Worm (Caenorhabditis elegans): Measurements from ENCODE around the gene hlh-26.
A peak's percentile ranks its signal among the peaks of the same experiment; 100 is the strongest.

hlh-26 gene

DNA sequence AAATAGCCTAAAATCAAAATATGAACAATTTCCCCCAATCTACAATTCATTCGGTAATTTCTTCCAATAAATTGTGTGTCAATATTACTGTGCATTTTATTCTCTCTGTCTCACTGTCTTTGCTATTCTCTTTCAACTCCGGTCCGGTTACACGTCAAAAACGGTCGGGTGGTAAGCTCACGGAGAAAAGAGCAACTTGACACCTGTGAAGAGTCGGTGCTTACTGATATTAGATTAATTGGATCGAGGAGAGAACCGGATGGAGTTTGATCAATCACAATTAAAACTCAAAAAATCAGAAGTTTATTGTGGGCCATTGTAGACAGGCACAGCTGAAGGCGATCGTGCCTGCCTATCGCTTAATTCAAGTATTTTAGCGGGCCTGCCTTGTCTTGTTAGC, 41.4 kb upstream of the hlh-26 start:
- TF ChIP-seq ZK546.5 (tag; optimal IDR thresholded peaks at IDR 0.05) (no peak), sma-3 (GFP tag; optimal IDR thresholded peaks at IDR 0.05) (peak; percentile 2), crh-2 (tag; optimal IDR thresholded peaks at IDR 0.05) (peak; percentile 10), ama-1 (optimal IDR thresholded peaks at IDR 0.05) (peak; percentile 6), nhr-237 (tag; optimal IDR thresholded peaks at IDR 0.05) (no peak), nhr-21 (tag; optimal IDR thresholded peaks at IDR 0.05) (peak; percentile 50)

DNA sequence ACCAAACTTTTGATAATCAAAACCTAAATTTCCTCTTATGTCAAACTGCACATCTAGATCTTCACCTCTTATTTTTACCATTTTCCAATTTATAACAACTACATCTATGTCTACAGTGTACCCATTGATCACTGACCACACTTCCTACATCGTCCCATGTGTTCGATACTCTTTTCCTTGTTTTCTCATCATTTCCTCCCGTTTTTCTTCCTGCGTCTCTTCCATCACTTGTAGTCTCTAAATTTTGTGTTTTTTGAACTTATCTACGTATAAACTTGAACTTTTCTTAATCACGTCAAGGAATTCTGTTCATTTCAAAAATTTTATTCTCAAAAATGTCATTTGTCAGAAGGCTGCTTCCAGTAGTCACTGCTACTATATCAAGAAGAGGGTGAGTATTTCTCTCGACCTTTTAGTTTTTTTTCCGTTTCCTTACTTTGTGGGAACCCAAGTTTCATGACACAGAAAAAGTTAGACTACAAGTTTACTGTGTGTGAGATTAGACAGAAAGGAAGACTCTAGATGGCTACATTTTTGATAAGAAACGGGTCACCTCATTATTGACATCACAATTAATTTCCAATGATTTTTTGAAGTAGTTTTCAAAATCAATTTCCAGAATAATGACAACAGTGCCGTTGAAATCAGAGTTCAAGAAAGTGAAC, 38.7 kb upstream of the hlh-26 start:
- TF ChIP-seq crh-2 (tag; optimal IDR thresholded peaks at IDR 0.05): peak; percentile 67
- TF ChIP-seq lsy-2 (tag; optimal IDR thresholded peaks at IDR 0.05): peak in 1 of 2 experiments; percentile 59
- no peak for TF ChIP-seq ztf-4 (tag; optimal IDR thresholded peaks at IDR 0.05)
- no peak for TF ChIP-seq nhr-237 (tag; optimal IDR thresholded peaks at IDR 0.05)
- TF ChIP-seq ceh-82 (tag; optimal IDR thresholded peaks at IDR 0.05): no peak
- TF ChIP-seq C34F6.9 (tag; optimal IDR thresholded peaks at IDR 0.05): peak; percentile 24
- no peak for TF ChIP-seq snpc-4 (tag; optimal IDR thresholded peaks at IDR 0.05)
- no peak for TF ChIP-seq nhr-12 (tag; optimal IDR thresholded peaks at IDR 0.05)
- peak; percentile 47 for TF ChIP-seq nhr-129 (tag; optimal IDR thresholded peaks at IDR 0.05)
- peak; percentile 69 for TF ChIP-seq sma-3 (GFP tag; optimal IDR thresholded peaks at IDR 0.05)
- TF ChIP-seq sma-9 (GFP tag; optimal IDR thresholded peaks at IDR 0.05): peak; percentile 85
- TF ChIP-seq sma-9 (tag; optimal IDR thresholded peaks at IDR 0.05): no peak
- TF ChIP-seq nhr-25 (tag; optimal IDR thresholded peaks at IDR 0.05): peak; percentile 61
- peak; percentile 61 for TF ChIP-seq F13H6.1 (tag; optimal IDR thresholded peaks at IDR 0.05)
- TF ChIP-seq nhr-21 (tag; optimal IDR thresholded peaks at IDR 0.05): peak; percentile 83
- TF ChIP-seq nhr-10 (tag; optimal IDR thresholded peaks at IDR 0.05): peak; percentile 77
- TF ChIP-seq dmd-4 (tag; optimal IDR thresholded peaks at IDR 0.05): no peak
- TF ChIP-seq nhr-77 (tag; optimal IDR thresholded peaks at IDR 0.05): no peak
- no peak for TF ChIP-seq ZK546.5 (tag; optimal IDR thresholded peaks at IDR 0.05)
- TF ChIP-seq skn-1 (tag; optimal IDR thresholded peaks at IDR 0.05): peak; percentile 79

DNA sequence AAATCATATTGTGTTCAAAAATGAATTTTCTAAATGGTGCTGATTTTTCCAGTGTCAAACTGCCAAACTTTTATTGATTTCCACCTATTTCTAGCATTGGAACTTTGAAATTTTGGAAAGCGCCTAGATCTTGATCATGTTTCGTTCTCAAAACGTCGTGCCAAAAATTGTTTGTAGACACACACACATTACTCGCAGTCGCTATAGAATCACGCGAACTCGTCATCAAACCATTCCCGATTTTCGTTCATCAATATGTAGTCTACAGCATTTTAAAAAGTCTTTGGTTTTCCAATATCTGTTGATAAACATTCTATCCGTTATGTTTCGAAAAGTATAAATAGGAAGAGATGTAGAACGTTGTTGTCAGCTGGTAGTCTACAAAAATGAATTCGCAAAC, 36.7 kb upstream of the hlh-26 start, which contains the start of the genes C17C3.1 and C17C3.15:
TSS of gene C17C3.1 (plus strand) at position 301 of the 400 bp plus-strand sequence.
TSS of gene C17C3.15 (plus strand) at position 383 of the 400 bp plus-strand sequence.
- TF ChIP-seq nhr-6 (tag; optimal IDR thresholded peaks at IDR 0.05) (no peak), sma-9 (GFP tag; optimal IDR thresholded peaks at IDR 0.05) (peak; percentile 5), sma-9 (tag; optimal IDR thresholded peaks at IDR 0.05) (no peak), C34F6.9 (tag; optimal IDR thresholded peaks at IDR 0.05) (no peak)

DNA sequence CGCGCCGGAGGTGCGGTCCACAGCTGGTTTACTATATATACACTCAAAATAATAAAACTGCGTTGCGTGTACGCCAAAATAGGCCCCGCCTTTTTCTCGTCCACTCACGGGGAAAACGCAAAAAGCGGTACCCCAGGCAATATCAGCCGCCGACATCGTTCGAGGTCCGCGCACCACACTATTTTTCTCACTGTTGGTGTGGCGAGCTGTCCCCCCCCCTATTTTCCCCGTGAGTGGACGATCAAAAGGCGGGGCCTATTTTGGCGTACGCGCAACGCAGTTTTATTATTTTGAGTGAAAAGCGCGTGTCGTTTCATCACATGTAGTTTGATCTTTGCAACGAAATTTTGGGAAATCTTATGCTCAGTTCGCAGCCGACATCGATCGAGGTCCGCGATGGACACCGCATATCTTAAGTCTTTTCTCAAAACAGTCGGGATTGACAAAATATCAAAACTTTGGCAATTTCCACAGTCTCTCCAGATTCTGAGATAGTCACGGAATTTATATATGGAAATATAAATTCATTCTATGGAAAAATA, 31.6 kb upstream of the hlh-26 start:
- TF ChIP-seq nhr-10 (tag; optimal IDR thresholded peaks at IDR 0.05) (no peak), nhr-6 (tag; optimal IDR thresholded peaks at IDR 0.05) (no peak), nhr-23 (tag; optimal IDR thresholded peaks at IDR 0.05) (no peak), elt-3 (tag; optimal IDR thresholded peaks at IDR 0.05) (no peak), nhr-21 (tag; optimal IDR thresholded peaks at IDR 0.05) (no peak), ceh-82 (tag; optimal IDR thresholded peaks at IDR 0.05) (no peak), lsy-2 (tag; optimal IDR thresholded peaks at IDR 0.05) (no peak), snpc-4 (tag; optimal IDR thresholded peaks at IDR 0.05) (no peak), mab-5 (tag; optimal IDR thresholded peaks at IDR 0.05) (no peak), skn-1 (tag; optimal IDR thresholded peaks at IDR 0.05) (no peak), ZK546.5 (tag; optimal IDR thresholded peaks at IDR 0.05) (no peak), peb-1 (tag; optimal IDR thresholded peaks at IDR 0.05) (no peak), C34F6.9 (tag; optimal IDR thresholded peaks at IDR 0.05) (no peak), lin-13 (GFP tag; optimal IDR thresholded peaks at IDR 0.05) (no peak), F13H6.1 (tag; optimal IDR thresholded peaks at IDR 0.05) (no peak), ztf-4 (tag; optimal IDR thresholded peaks at IDR 0.05) (no peak), ztf-1 (GFP tag; conservative IDR thresholded peaks at IDR 0.05) (no peak), Y55F3AM.14 (GFP tag; optimal IDR thresholded peaks at IDR 0.05) (no peak), sma-9 (GFP tag; optimal IDR thresholded peaks at IDR 0.05) (no peak), sma-9 (tag; optimal IDR thresholded peaks at IDR 0.05) (no peak), nhr-129 (tag; optimal IDR thresholded peaks at IDR 0.05) (no peak)

DNA sequence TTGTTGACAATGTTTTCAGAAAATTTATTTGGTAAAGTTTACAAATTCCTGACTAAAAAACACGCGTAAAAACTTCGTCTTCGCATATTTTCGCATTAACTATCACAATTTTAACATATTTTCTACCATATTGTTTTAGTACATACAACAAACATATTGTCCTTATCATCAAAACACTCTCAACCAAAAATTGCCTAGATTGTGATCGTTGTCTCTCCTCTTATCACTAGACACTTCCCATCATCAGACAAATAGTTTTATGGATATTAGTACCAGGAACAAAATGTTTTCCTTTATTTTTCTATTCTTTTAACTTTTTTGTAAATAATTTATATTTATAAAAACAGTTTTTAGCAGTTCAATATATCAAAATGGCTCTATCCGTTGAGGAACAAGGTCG, 27.9 kb upstream of the hlh-26 start, which contains the start of gene C17C3.3:
TSS of gene C17C3.3 (plus strand) at position 346 of the 400 bp plus-strand sequence.
- TF ChIP-seq ztf-11 (tag; optimal IDR thresholded peaks at IDR 0.05): no peak
- no peak for TF ChIP-seq nhr-11 (tag; optimal IDR thresholded peaks at IDR 0.05)
- TF ChIP-seq alr-1 (tag; optimal IDR thresholded peaks at IDR 0.05): no peak
- TF ChIP-seq crh-2 (tag; optimal IDR thresholded peaks at IDR 0.05): no peak
- TF ChIP-seq sem-4 (tag; optimal IDR thresholded peaks at IDR 0.05): no peak
- peak; percentile 19 for TF ChIP-seq fos-1 (tag; optimal IDR thresholded peaks at IDR 0.05)
- TF ChIP-seq skn-1 (tag; optimal IDR thresholded peaks at IDR 0.05): peak; percentile 6
- no peak for TF ChIP-seq aly-2 (tag; optimal IDR thresholded peaks at IDR 0.05)
- no peak for TF ChIP-seq F13H6.1 (tag; optimal IDR thresholded peaks at IDR 0.05)
- no peak for TF ChIP-seq Y55F3AM.14 (GFP tag; optimal IDR thresholded peaks at IDR 0.05)
- TF ChIP-seq unc-62 (GFP tag; optimal IDR thresholded peaks at IDR 0.05): no peak
- TF ChIP-seq nhr-25 (tag; optimal IDR thresholded peaks at IDR 0.05): no peak
- TF ChIP-seq lsy-2 (tag; optimal IDR thresholded peaks at IDR 0.05): no peak
- TF ChIP-seq nhr-10 (tag; optimal IDR thresholded peaks at IDR 0.05): no peak
- TF ChIP-seq sma-9 (GFP tag; optimal IDR thresholded peaks at IDR 0.05): peak; percentile 17
- no peak for TF ChIP-seq sma-9 (tag; optimal IDR thresholded peaks at IDR 0.05)
- no peak for TF ChIP-seq ztf-4 (tag; optimal IDR thresholded peaks at IDR 0.05)
- no peak for TF ChIP-seq blmp-1 (tag; optimal IDR thresholded peaks at IDR 0.05; ENCODE audit: insufficient read depth)

All from whole organism, L2 larva.